Worm (Caenorhabditis elegans) whole organism, L1 larva: ENCODE data around the gene K09D9.9.
A peak's percentile ranks its signal among the peaks of the same experiment; 100 is the strongest.

Experiments
- C04F5.9 ChIP-seq: sonication (generic microtip); optimal IDR thresholded peaks from 2 replicates; lab custom pipeline; 2016; ENCODE audit warnings: missing genetic modification characterization, missing compliant biosample characterization
- F16B12.6 ChIP-seq: fragments of 150-350 bp; optimal IDR thresholded peaks from 2 replicates; lab custom pipeline; 2014; ENCODE audit warnings: missing biosample characterization, missing genetic modification characterization
- Y116A8C.19 ChIP-seq: sonication (generic microtip); optimal IDR thresholded peaks from 2 replicates; lab custom pipeline; 2016; ENCODE audit warnings: missing compliant biosample characterization, missing genetic modification characterization, borderline replicate concordance
- aha-1 ChIP-seq: fragments of 150-350 bp; optimal IDR thresholded peaks from 2 replicates; lab custom pipeline; 2014; ENCODE audit warnings: missing biosample characterization, missing genetic modification characterization
- alr-1 ChIP-seq: fragments of 200-800 bp; sonication (Bioruptor generic); optimal IDR thresholded peaks from 2 replicates; lab custom pipeline; 2018; ENCODE audit warnings: borderline replicate concordance, mild to moderate bottlenecking, missing genetic modification characterization, missing compliant biosample characterization
- ama-1 ChIP-seq: fragments of 150-350 bp; optimal IDR thresholded peaks from 2 replicates; lab custom pipeline; 2014
- ceh-90 ChIP-seq: sonication (generic microtip); optimal IDR thresholded peaks from 2 replicates; lab custom pipeline; 2016; ENCODE audit warnings: missing genetic modification characterization, missing compliant biosample characterization
- efl-3 ChIP-seq: fragments of 200-800 bp; sonication (Bioruptor generic); optimal IDR thresholded peaks from 2 replicates; lab custom pipeline; 2018; ENCODE audit warnings: mild to moderate bottlenecking, missing genetic modification characterization, missing compliant biosample characterization
- egl-13 ChIP-seq: sonication (generic microtip); optimal IDR thresholded peaks from 2 replicates; lab custom pipeline; 2016; ENCODE audit warnings: missing genotype, missing genetic modification reagents, missing genetic modification characterization, missing compliant biosample characterization
- egl-27 ChIP-seq, 2 experiments: fragments of 150-350 bp in 1 of 2; sonication (generic microtip); optimal IDR thresholded peaks; 3 replicates each; lab custom pipeline; 2017 to 2018; ENCODE audit warnings: missing biosample characterization in 2 of 2, missing genetic modification characterization in 2 of 2, missing genetic modification reagents in 2 of 2
- elt-2 ChIP-seq: sonication (generic microtip); optimal IDR thresholded peaks from 2 replicates; lab custom pipeline; 2016; ENCODE audit warnings: missing genetic modification characterization, mild to moderate bottlenecking, inconsistent platforms, missing compliant biosample characterization, missing genetic modification reagents
- elt-3 ChIP-seq, 6 experiments: fragments of 150-350 bp in 1 of 6; sonication (generic microtip); optimal IDR thresholded peaks; 2 replicates each; lab custom pipeline; 2017 to 2018; ENCODE audit warnings: missing biosample characterization in 6 of 6, missing genetic modification characterization in 6 of 6, inconsistent platforms in 1 of 6
- ets-5 ChIP-seq: fragments of 200-800 bp; sonication (Bioruptor generic); IDR thresholded peaks from 2 replicates; pipeline ENCODE4 v1.3.6; 2022; ENCODE audit warnings: missing genetic modification characterization, missing compliant biosample characterization
- fkh-8 ChIP-seq: sonication (generic microtip); optimal IDR thresholded peaks from 2 replicates; lab custom pipeline; 2016; ENCODE audit warnings: mild to moderate bottlenecking, missing genetic modification characterization, missing compliant biosample characterization
- hlh-17 ChIP-seq: fragments of 200-800 bp; sonication (Bioruptor generic); optimal IDR thresholded peaks from 2 replicates; lab custom pipeline; 2018; ENCODE audit warnings: missing genetic modification characterization, mild to moderate bottlenecking, missing compliant biosample characterization, moderate library complexity, borderline replicate concordance
- hpl-2 ChIP-seq: fragments of 150-350 bp; optimal IDR thresholded peaks from 2 replicates; lab custom pipeline; 2014; ENCODE audit warnings: missing biosample characterization, missing genetic modification reagents, missing genetic modification characterization
- irx-1 ChIP-seq: sonication (generic microtip); optimal IDR thresholded peaks from 2 replicates; lab custom pipeline; 2016; ENCODE audit warnings: missing genetic modification characterization, missing compliant biosample characterization
- lin-13 ChIP-seq: fragments of 150-350 bp; optimal IDR thresholded peaks from 2 replicates; lab custom pipeline; 2014; ENCODE audit warnings: missing biosample characterization, missing genetic modification reagents, missing genetic modification characterization
- lin-35 ChIP-seq, 2 experiments: fragments of 150-350 bp; optimal IDR thresholded peaks; 2 replicates each; lab custom pipeline; 2014; ENCODE audit warnings: missing biosample characterization in 2 of 2, missing genetic modification characterization in 2 of 2, missing genetic modification reagents in 2 of 2
- lir-3 ChIP-seq: sonication (generic microtip); optimal IDR thresholded peaks from 2 replicates; lab custom pipeline; 2016; ENCODE audit warnings: mild to moderate bottlenecking, missing genetic modification characterization, moderate library complexity, missing compliant biosample characterization; ENCODE audit not compliant: poor library complexity
- mdl-1 ChIP-seq, 2 experiments: fragments of 150-350 bp; optimal IDR thresholded peaks; 2 replicates each; lab custom pipeline; 2014 to 2017; ENCODE audit warnings: missing biosample characterization in 2 of 2, missing genetic modification characterization in 2 of 2, inconsistent platforms in 1 of 2
- nhr-19 ChIP-seq: fragments of 200-800 bp; sonication (Bioruptor generic); conservative IDR thresholded peaks from 2 replicates; pipeline ENCODE4 v1.3.6; 2022; ENCODE audit warnings: missing genetic modification characterization, missing compliant biosample characterization
- nhr-20 ChIP-seq: sonication (generic microtip); optimal IDR thresholded peaks from 2 replicates; lab custom pipeline; 2016; ENCODE audit warnings: mild to moderate bottlenecking, missing genetic modification characterization, missing compliant biosample characterization
- nhr-237 ChIP-seq: fragments of 150-350 bp; optimal IDR thresholded peaks from 2 replicates; lab custom pipeline; 2014; ENCODE audit warnings: missing biosample characterization, missing genetic modification characterization
- nhr-71 ChIP-seq: sonication (generic microtip); optimal IDR thresholded peaks from 2 replicates; lab custom pipeline; 2016; ENCODE audit warnings: mild to moderate bottlenecking, missing genetic modification characterization, moderate library complexity, missing compliant biosample characterization
- nhr-76 ChIP-seq: sonication (generic microtip); optimal IDR thresholded peaks from 2 replicates; lab custom pipeline; 2017; ENCODE audit warnings: missing biosample characterization, missing genetic modification characterization
- nhr-77 ChIP-seq: fragments of 150-350 bp; optimal IDR thresholded peaks from 2 replicates; lab custom pipeline; 2014; ENCODE audit warnings: missing biosample characterization, missing genetic modification characterization
- nhr-85 ChIP-seq: sonication (generic microtip); peaks from one replicate; lab custom pipeline; 2016; ENCODE audit warnings: missing genetic modification characterization, inconsistent platforms, missing compliant biosample characterization
- nhr-90 ChIP-seq: sonication (generic microtip); optimal IDR thresholded peaks from 2 replicates; lab custom pipeline; 2016; ENCODE audit warnings: mild to moderate bottlenecking, missing genetic modification characterization, missing compliant biosample characterization; ENCODE audit not compliant: poor library complexity
- skn-1 ChIP-seq: fragments of 150-350 bp; optimal IDR thresholded peaks from 2 replicates; lab custom pipeline; 2014; ENCODE audit warnings: missing biosample characterization, missing genetic modification characterization
- snu-23 ChIP-seq: sonication (generic microtip); optimal IDR thresholded peaks from 2 replicates; lab custom pipeline; 2016; ENCODE audit warnings: missing genetic modification characterization, missing compliant biosample characterization
- sox-4 ChIP-seq: sonication (generic microtip); optimal IDR thresholded peaks from 2 replicates; lab custom pipeline; 2016; ENCODE audit warnings: missing genetic modification characterization, missing compliant biosample characterization
- unc-62 ChIP-seq: fragments of 150-350 bp; optimal IDR thresholded peaks from 2 replicates; lab custom pipeline; 2014; ENCODE audit warnings: missing biosample characterization, missing genetic modification reagents, missing genetic modification characterization
- unc-86 ChIP-seq: sonication (generic microtip); optimal IDR thresholded peaks from 2 replicates; lab custom pipeline; 2016; ENCODE audit warnings: missing genetic modification characterization, missing compliant biosample characterization
- unc-98 ChIP-seq: fragments of 200-800 bp; sonication (Bioruptor generic); IDR thresholded peaks from 2 replicates; pipeline ENCODE4 v1.3.6; 2022; ENCODE audit warnings: missing genetic modification characterization, missing compliant biosample characterization
- zag-1 ChIP-seq: fragments of 150-350 bp; optimal IDR thresholded peaks from 2 replicates; lab custom pipeline; 2014; ENCODE audit warnings: missing biosample characterization, missing genetic modification characterization
- ztf-4 ChIP-seq: fragments of 150-350 bp; optimal IDR thresholded peaks from 2 replicates; lab custom pipeline; 2014; ENCODE audit warnings: missing biosample characterization, missing genetic modification characterization

The K09D9.9 gene

ce11 chrV:3979053-3979452 is 14.9 kb downstream of the K09D9.9 start, which contains the start of gene nlp-34:
nlp-34 (minus strand) TSS chrV:3979134.
- TF ChIP-seq nhr-85 (peak; percentile 73), ets-5 (no peak)

- TF ChIP-seq egl-27 (tag; optimal IDR thresholded peaks at IDR 0.05; lab: Kevin White, UChicago) (no peak), Y116A8C.19 (tag; lab: Kevin White, UChicago) (no peak), hpl-2 (GFP tag; lab: Kevin White, UChicago) (no peak), hlh-17 (GFP tag; lab: Kevin White, UChicago) (no peak), ets-5 (no peak), nhr-20 (tag; lab: Kevin White, UChicago) (no peak), egl-13 (no peak), skn-1 (tag; lab: Kevin White, UChicago) (no peak), irx-1 (no peak)
- TF ChIP-seq, all 84 proteins: peak for 0
Observed at ce11 chrV:3976964-3977363, 17.0 kb downstream of the K09D9.9 start, which contains the start of gene str-83. str-83 (plus strand) TSS chrV:3977264.

ce11 chrV:3974361-3974760 is 19.6 kb downstream of the K09D9.9 start, which contains the start of gene str-82:
str-82 (plus strand) TSS chrV:3974661.
- no peak for TF ChIP-seq skn-1 (tag; lab: Kevin White, UChicago)
- no peak for TF ChIP-seq unc-86 (tag; lab: Kevin White, UChicago)
- TF ChIP-seq ceh-90 (tag; lab: Kevin White, UChicago): no peak
- TF ChIP-seq nhr-90 (tag; lab: Kevin White, UChicago): no peak
- TF ChIP-seq lin-13 (GFP tag; lab: Kevin White, UChicago): no peak
- TF ChIP-seq alr-1: no peak
- no peak for TF ChIP-seq ztf-4 (tag; lab: Kevin White, UChicago)
- no peak for TF ChIP-seq nhr-77 (tag; lab: Kevin White, UChicago)
- no peak for TF ChIP-seq aha-1 (tag; lab: Kevin White, UChicago)
- TF ChIP-seq zag-1: no peak
- no peak for TF ChIP-seq nhr-237 (tag; lab: Kevin White, UChicago)
- TF ChIP-seq lir-3 (tag; lab: Kevin White, UChicago): no peak
- TF ChIP-seq, all 84 proteins: peak for 0

ce11 chrV:3972846-3973245 is 21.1 kb downstream of the K09D9.9 start, which contains the start of gene cyp-34A10:
cyp-34A10 (minus strand) TSS chrV:3972991.
- TF ChIP-seq sox-4 (tag; lab: Kevin White, UChicago) (no peak), nhr-237 (tag; lab: Kevin White, UChicago) (no peak), unc-98 (GFP tag; lab: Robert Waterston, UW) (no peak), nhr-76 (tag; lab: Kevin White, UChicago) (no peak), F16B12.6 (no peak), efl-3 (GFP tag; lab: Kevin White, UChicago) (no peak), mdl-1 (tag; optimal IDR thresholded peaks at IDR 0.05; lab: Kevin White, UChicago) (no peak), ceh-90 (tag; lab: Kevin White, UChicago) (no peak), nhr-19 (GFP tag; lab: Robert Waterston, UW) (no peak), unc-62 (no peak), C04F5.9 (tag; lab: Kevin White, UChicago) (no peak), snu-23 (no peak)

ce11 chrV:3970410-3970809 is 23.5 kb downstream of the K09D9.9 start, which contains the start of gene cyp-34A9:
cyp-34A9 (minus strand) TSS chrV:3970540.
- TF ChIP-seq lin-35 (GFP tag; optimal IDR thresholded peaks at IDR 0.05; lab: Kevin White, UChicago) (peak in 1 of 2 experiments; percentile 14), elt-2 (peak; percentile 66), nhr-71 (peak; percentile 13), nhr-20 (tag; lab: Kevin White, UChicago) (peak; percentile 69), nhr-19 (GFP tag; lab: Robert Waterston, UW) (no peak), irx-1 (no peak), elt-3 (tag; optimal IDR thresholded peaks at IDR 0.05; lab: Kevin White, UChicago) (peak in 4 of 6 experiments; percentile 3 to 65 (median 30)), ama-1 (lab: Kevin White, UChicago) (no peak), fkh-8 (tag; lab: Kevin White, UChicago) (no peak), nhr-90 (tag; lab: Kevin White, UChicago) (peak; percentile 8), nhr-85 (peak; percentile 4)
